Fruit fly (Drosophila melanogaster) Kc167 (cell line): ENCODE data around the gene CG18558.

ENCODE experiments used
- Myc ChIP-seq: fragments of >200 bp; optimal IDR thresholded peaks from 2 replicates; lab custom pipeline; 2017; ENCODE audit warnings: missing external identifiers
- h ChIP-seq: fragments of >200 bp; optimal IDR thresholded peaks from 3 replicates; lab custom pipeline; 2018; ENCODE audit warnings: missing external identifiers
- psq ChIP-seq: fragments of >200 bp; optimal IDR thresholded peaks from 2 replicates; lab custom pipeline; 2017; ENCODE audit warnings: missing external identifiers
- ttk ChIP-seq: sonication (Bioruptor generic); optimal IDR thresholded peaks from 2 replicates; lab custom pipeline; 2017; ENCODE audit warnings: missing external identifiers

- TF ChIP-seq h (lab: Kevin White, UChicago) = no peak
- no peak for TF ChIP-seq psq (lab: Kevin White, UChicago)
- TF ChIP-seq Myc = no peak
- no peak for TF ChIP-seq ttk
These were observed 38.0 kb downstream of the CG18558 start for dm6 chr2L:2806190-2806763.
